Worm (Caenorhabditis elegans) whole organism, midembryonic: ENCODE measurements around the gene tag-307.

Experiments used
- T22C8.4 ChIP-seq: fragments of 200-800 bp; sonication (Bioruptor generic); IDR thresholded peaks from 2 replicates; pipeline ENCODE4 v1.3.6; 2022; ENCODE audit warnings: missing genetic modification characterization, missing compliant biosample characterization
- cog-1 ChIP-seq: sonication (generic microtip); optimal IDR thresholded peaks from 2 replicates; lab custom pipeline; 2016; ENCODE audit warnings: missing genetic modification characterization, missing compliant biosample characterization
- flt-1 ChIP-seq: fragments of 200-800 bp; sonication (Bioruptor generic); IDR thresholded peaks from 2 replicates; pipeline ENCODE4 v1.3.6; 2022; ENCODE audit warnings: missing genetic modification characterization, missing compliant biosample characterization
- med-1 ChIP-seq: sonication (generic microtip); optimal IDR thresholded peaks from 2 replicates; lab custom pipeline; 2017; ENCODE audit warnings: missing genetic modification characterization, mild to moderate bottlenecking, missing compliant biosample characterization, antibody characterized with exemption, missing genetic modification reagents; ENCODE audit not compliant: insufficient read depth
- tab-1 ChIP-seq: fragments of 200-800 bp; sonication (Bioruptor generic); IDR thresholded peaks from 2 replicates; pipeline ENCODE4 v1.3.6; 2022; ENCODE audit warnings: missing genetic modification characterization, missing compliant biosample characterization
- ztf-23 ChIP-seq: fragments of 200-800 bp; sonication (Bioruptor generic); IDR thresholded peaks from 2 replicates; pipeline ENCODE4 v1.3.6; 2022; ENCODE audit warnings: missing genetic modification reagents, missing genetic modification characterization, missing compliant biosample characterization
- ztf-29 ChIP-seq: fragments of 200-800 bp; sonication (Bioruptor generic); IDR thresholded peaks from 2 replicates; pipeline ENCODE4 v1.3.6; 2022; ENCODE audit warnings: missing genetic modification reagents, missing genetic modification characterization, missing compliant biosample characterization

DNA sequence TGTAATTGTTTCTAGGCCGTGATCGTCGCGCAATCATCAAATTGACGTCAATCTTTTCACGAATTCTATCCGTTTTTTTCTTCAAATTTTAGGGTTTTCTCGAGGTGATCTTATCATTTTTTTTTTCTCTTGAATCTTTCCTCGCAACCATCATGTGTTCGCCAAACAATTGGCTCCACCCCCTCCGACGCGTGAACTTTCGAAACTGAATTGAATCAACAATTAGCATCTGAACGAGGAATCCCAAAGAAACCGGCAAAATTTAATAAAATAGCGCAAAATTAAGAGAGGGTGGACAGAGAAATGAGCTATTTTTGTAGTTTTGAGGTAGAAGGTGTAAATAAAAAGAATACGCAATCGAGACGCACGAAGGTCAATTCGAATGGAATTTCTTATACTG is 15.7 kb upstream of the tag-307 start:
- TF ChIP-seq T22C8.4 (GFP tag; lab: Robert Waterston, UW) (no peak), ztf-23 (GFP tag; lab: Robert Waterston, UW) (no peak), ztf-29 (no peak), flt-1 (no peak), med-1 (no peak), tab-1 (GFP tag; lab: Robert Waterston, UW) (no peak), cog-1 (tag; lab: Kevin White, UChicago) (no peak)
